Worm (Caenorhabditis elegans): ENCODE data around the gene B0303.11.

- TF ChIP-seq ZK546.5 (tag; optimal IDR thresholded peaks at IDR 0.05), result no peak
- no peak for TF ChIP-seq R02D3.7 (tag; optimal IDR thresholded peaks at IDR 0.05)
- no peak for TF ChIP-seq pha-4 (tag; optimal IDR thresholded peaks at IDR 0.05)
- TF ChIP-seq aly-2 (tag; optimal IDR thresholded peaks at IDR 0.05), result no peak
- no peak for TF ChIP-seq elt-1 (tag; optimal IDR thresholded peaks at IDR 0.05)
- no peak for TF ChIP-seq unc-39 (tag; optimal IDR thresholded peaks at IDR 0.05)
- TF ChIP-seq nhr-28 (tag; optimal IDR thresholded peaks at IDR 0.05), result no peak
- TF ChIP-seq lin-15B (tag; optimal IDR thresholded peaks at IDR 0.05), result no peak
- no peak for TF ChIP-seq elt-2 (tag; optimal IDR thresholded peaks at IDR 0.05)
- no peak for TF ChIP-seq eor-1 (tag; optimal IDR thresholded peaks at IDR 0.05)
- TF ChIP-seq nhr-43 (tag; optimal IDR thresholded peaks at IDR 0.05; ENCODE audit: poor library complexity, severe bottlenecking), result no peak
- no peak for TF ChIP-seq mdl-1 (tag; optimal IDR thresholded peaks at IDR 0.05)
These were observed 35.2 kb downstream of the B0303.11 start, which contains the start of gene pgl-2 for ce11 chrIII:8674980-8675485.

Data from whole organism, L3 larva.